Worm (Caenorhabditis elegans) whole organism, mixed stage, embryonic: Measurements from ENCODE around the gene C43F9.7.

Experiments
- M03D4.4 ChIP-seq: sonication (generic microtip); optimal IDR thresholded peaks from 2 replicates; lab custom pipeline; 2017; ENCODE audit warnings: mild to moderate bottlenecking, missing genetic modification characterization, missing compliant biosample characterization
- bed-3 ChIP-seq: fragments of 200-800 bp; sonication (Bioruptor generic); optimal IDR thresholded peaks from 3 replicates; lab custom pipeline; 2018; ENCODE audit warnings: mild to moderate bottlenecking, missing genetic modification characterization, moderate library complexity, missing compliant biosample characterization
- blmp-1 ChIP-seq: fragments of 150-350 bp; optimal IDR thresholded peaks from 2 replicates; lab custom pipeline; 2014; ENCODE audit warnings: missing biosample characterization, missing genetic modification characterization
- ceh-39 ChIP-seq: fragments of 150-350 bp; optimal IDR thresholded peaks from 2 replicates; lab custom pipeline; 2014; ENCODE audit warnings: missing biosample characterization, missing genetic modification characterization
- ceh-43 ChIP-seq: fragments of 200-800 bp; sonication (Bioruptor generic); optimal IDR thresholded peaks from 2 replicates; lab custom pipeline; 2018; ENCODE audit warnings: mild to moderate bottlenecking, missing genetic modification characterization, moderate library complexity, missing compliant biosample characterization
- ceh-83 ChIP-seq: fragments of 200-800 bp; sonication (Bioruptor generic); optimal IDR thresholded peaks from 2 replicates; lab custom pipeline; 2018; ENCODE audit warnings: mild to moderate bottlenecking, missing genetic modification characterization, missing compliant biosample characterization
- cnd-1 ChIP-seq: fragments of 200-800 bp; sonication (Bioruptor generic); optimal IDR thresholded peaks from 2 replicates; lab custom pipeline; 2018; ENCODE audit warnings: mild to moderate bottlenecking, missing genetic modification characterization, missing compliant biosample characterization
- drap-1 ChIP-seq: fragments of 200-800 bp; sonication (Bioruptor generic); optimal IDR thresholded peaks from 3 replicates; lab custom pipeline; 2018; ENCODE audit warnings: mild to moderate bottlenecking, missing genetic modification characterization, missing compliant biosample characterization
- flh-1 ChIP-seq: fragments of 200-800 bp; sonication (Bioruptor generic); optimal IDR thresholded peaks from 2 replicates; lab custom pipeline; 2018; ENCODE audit warnings: mild to moderate bottlenecking, missing genetic modification characterization, moderate library complexity, missing compliant biosample characterization
- hlh-1 ChIP-seq: fragments of 150-350 bp; optimal IDR thresholded peaks from 2 replicates; lab custom pipeline; 2014; ENCODE audit warnings: missing biosample characterization, missing genetic modification reagents, missing genetic modification characterization
- lin-13 ChIP-seq: fragments of 150-350 bp; optimal IDR thresholded peaks from 2 replicates; lab custom pipeline; 2014; ENCODE audit warnings: missing biosample characterization, missing genetic modification characterization
- lin-32 ChIP-seq: fragments of 200-800 bp; sonication (Bioruptor generic); optimal IDR thresholded peaks from 2 replicates; lab custom pipeline; 2018; ENCODE audit warnings: mild to moderate bottlenecking, missing genetic modification characterization, missing compliant biosample characterization
- lsy-2 ChIP-seq: fragments of 150-350 bp; optimal IDR thresholded peaks from 2 replicates; lab custom pipeline; 2014; ENCODE audit warnings: missing biosample characterization, missing genetic modification characterization
- mab-5 ChIP-seq: fragments of 150-350 bp; optimal IDR thresholded peaks from 2 replicates; lab custom pipeline; 2014; ENCODE audit warnings: missing biosample characterization, missing genetic modification characterization
- mep-1 ChIP-seq: fragments of 150-350 bp; optimal IDR thresholded peaks from 2 replicates; lab custom pipeline; 2017; ENCODE audit warnings: missing biosample characterization, missing genetic modification reagents, missing genetic modification characterization, inconsistent platforms
- nhr-12 ChIP-seq: fragments of 150-350 bp; optimal IDR thresholded peaks from 2 replicates; lab custom pipeline; 2014; ENCODE audit warnings: missing biosample characterization, missing genetic modification characterization
- nhr-2 ChIP-seq: fragments of 150-350 bp; optimal IDR thresholded peaks from 2 replicates; lab custom pipeline; 2014; ENCODE audit warnings: missing biosample characterization, missing genetic modification characterization
- nhr-237 ChIP-seq: fragments of 150-350 bp; optimal IDR thresholded peaks from 2 replicates; lab custom pipeline; 2014; ENCODE audit warnings: missing biosample characterization, missing genetic modification characterization
- nhr-28 ChIP-seq: fragments of 150-350 bp; optimal IDR thresholded peaks from 2 replicates; lab custom pipeline; 2014; ENCODE audit warnings: missing biosample characterization, missing genetic modification characterization
- nhr-76 ChIP-seq: sonication (generic microtip); optimal IDR thresholded peaks from 2 replicates; lab custom pipeline; 2017; ENCODE audit warnings: missing biosample characterization, missing genetic modification characterization
- pha-4 ChIP-seq: fragments of 150-350 bp; optimal IDR thresholded peaks from 2 replicates; lab custom pipeline; 2018; ENCODE audit warnings: missing biosample characterization, missing genetic modification reagents, missing genetic modification characterization
- sem-2 ChIP-seq: fragments of 200-800 bp; sonication (Bioruptor generic); optimal IDR thresholded peaks from 2 replicates; lab custom pipeline; 2018; ENCODE audit warnings: mild to moderate bottlenecking, missing genetic modification characterization, missing compliant biosample characterization
- snpc-4 ChIP-seq: fragments of 150-350 bp; optimal IDR thresholded peaks from 2 replicates; lab custom pipeline; 2014; ENCODE audit warnings: missing biosample characterization, missing genetic modification characterization
- sptf-1 ChIP-seq: sonication (generic microtip); optimal IDR thresholded peaks from 2 replicates; lab custom pipeline; 2017; ENCODE audit warnings: mild to moderate bottlenecking, missing genetic modification characterization, moderate library complexity, missing compliant biosample characterization
- tbx-8 ChIP-seq: fragments of 200-800 bp; sonication (Bioruptor generic); optimal IDR thresholded peaks from 2 replicates; lab custom pipeline; 2018; ENCODE audit warnings: mild to moderate bottlenecking, missing genetic modification characterization, moderate library complexity, missing compliant biosample characterization
- unc-120 ChIP-seq: sonication (generic microtip); optimal IDR thresholded peaks from 2 replicates; lab custom pipeline; 2017; ENCODE audit warnings: missing genetic modification characterization, missing compliant biosample characterization; ENCODE audit not compliant: poor library complexity, severe bottlenecking
- unc-39 ChIP-seq: fragments of 150-350 bp; optimal IDR thresholded peaks from 2 replicates; lab custom pipeline; 2014; ENCODE audit warnings: missing biosample characterization, missing genetic modification characterization
- unc-62 ChIP-seq: fragments of 150-350 bp; optimal IDR thresholded peaks from 2 replicates; lab custom pipeline; 2014; ENCODE audit warnings: missing biosample characterization, missing genetic modification reagents, missing genetic modification characterization
- zip-8 ChIP-seq: fragments of 150-350 bp; optimal IDR thresholded peaks from 2 replicates; lab custom pipeline; 2014; ENCODE audit warnings: missing biosample characterization, missing genetic modification characterization
- ztf-11 ChIP-seq: fragments of 150-350 bp; optimal IDR thresholded peaks from 2 replicates; lab custom pipeline; 2014; ENCODE audit warnings: missing biosample characterization, missing genetic modification characterization

The C43F9.7 gene

ce11 chrIV:10564613-10565012 lies 28.9 kb downstream of the C43F9.7 start:
- no peak for TF ChIP-seq pha-4
- no peak for TF ChIP-seq mab-5
- TF ChIP-seq sem-2 (GFP tag; lab: Kevin White, UChicago) = no peak
- TF ChIP-seq unc-120 = no peak
- TF ChIP-seq unc-62 (GFP tag; lab: Kevin White, UChicago) = no peak
- no peak for TF ChIP-seq nhr-28 (tag; lab: Kevin White, UChicago)
- TF ChIP-seq bed-3 = no peak

- TF ChIP-seq ceh-83 (GFP tag; lab: Kevin White, UChicago) (no peak), flh-1 (no peak), ceh-39 (no peak)
Observed at ce11 chrIV:10561605-10562004, 31.9 kb downstream of the C43F9.7 start, which contains the start of gene him-8. TSS of gene him-8 (plus strand) at chrIV:10561905.

DNA sequence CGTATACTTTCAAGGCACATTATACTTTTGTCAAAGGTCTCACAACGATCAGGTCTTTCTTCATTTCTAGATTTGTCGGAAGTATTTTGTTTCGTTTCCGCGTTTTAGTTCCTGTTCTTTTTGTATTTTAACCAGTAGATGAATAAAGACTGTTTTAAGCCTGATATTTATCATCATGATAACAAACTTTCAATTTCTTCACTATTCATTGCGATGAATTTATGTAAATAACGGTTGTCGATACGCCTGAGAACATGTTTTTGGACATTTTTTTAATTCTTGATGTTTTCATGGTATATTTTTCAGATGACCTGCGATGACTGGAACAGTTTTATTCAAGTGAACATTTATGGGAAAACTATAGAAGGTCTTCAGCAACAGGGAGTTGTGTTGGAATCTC lies 35.1 kb downstream of the C43F9.7 start, which contains the start of gene zim-3:
Gene zim-3, plus strand, starts transcription at position 301 of the 400 bp plus-strand sequence.
- TF ChIP-seq sptf-1 (tag; lab: Kevin White, UChicago) (no peak), cnd-1 (tag; lab: Kevin White, UChicago) (no peak), ceh-39 (no peak), blmp-1 (tag; lab: Kevin White, UChicago) (no peak), tbx-8 (no peak), ceh-83 (GFP tag; lab: Kevin White, UChicago) (no peak), unc-62 (GFP tag; lab: Kevin White, UChicago) (no peak), nhr-2 (tag; lab: Kevin White, UChicago) (no peak), zip-8 (no peak), nhr-76 (no peak), ztf-11 (no peak), sem-2 (GFP tag; lab: Kevin White, UChicago) (no peak), lin-13 (tag; lab: Kevin White, UChicago) (no peak)

DNA sequence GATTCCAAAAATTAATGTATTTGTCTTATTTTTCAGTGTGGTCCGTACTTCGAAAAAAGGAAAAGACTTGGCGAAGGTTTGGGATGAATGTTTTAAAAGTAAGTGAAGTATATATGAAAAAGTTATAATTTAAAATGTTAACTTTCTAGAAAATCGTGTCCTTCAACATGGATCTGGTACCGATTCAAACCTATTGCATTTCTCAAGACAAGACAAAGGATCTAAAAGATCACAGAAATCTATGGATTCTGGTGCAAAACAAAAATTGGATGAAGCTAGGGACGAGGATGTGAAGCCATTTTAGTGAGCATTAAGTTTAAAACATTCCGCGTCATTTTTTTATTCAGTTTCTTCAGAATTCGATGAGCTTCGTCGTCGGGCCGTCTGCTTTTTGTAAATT lies 38.5 kb downstream of the C43F9.7 start, which contains the start of gene zim-2:
Gene zim-2, plus strand, starts transcription at position 301 of the 400 bp plus-strand sequence.
- TF ChIP-seq mep-1 (tag; lab: Kevin White, UChicago) (no peak), nhr-12 (tag; lab: Kevin White, UChicago) (no peak), unc-120 (no peak), flh-1 (no peak), nhr-237 (tag; lab: Kevin White, UChicago) (no peak), nhr-2 (tag; lab: Kevin White, UChicago) (no peak), hlh-1 (tag; lab: Kevin White, UChicago) (no peak), sptf-1 (tag; lab: Kevin White, UChicago) (no peak), unc-62 (GFP tag; lab: Kevin White, UChicago) (no peak), cnd-1 (tag; lab: Kevin White, UChicago) (no peak), mab-5 (no peak), unc-39 (no peak), lin-13 (tag; lab: Kevin White, UChicago) (no peak), zip-8 (no peak), M03D4.4 (tag; lab: Kevin White, UChicago) (no peak), ceh-83 (GFP tag; lab: Kevin White, UChicago) (no peak), ceh-43 (GFP tag; lab: Kevin White, UChicago) (no peak), bed-3 (no peak)

DNA sequence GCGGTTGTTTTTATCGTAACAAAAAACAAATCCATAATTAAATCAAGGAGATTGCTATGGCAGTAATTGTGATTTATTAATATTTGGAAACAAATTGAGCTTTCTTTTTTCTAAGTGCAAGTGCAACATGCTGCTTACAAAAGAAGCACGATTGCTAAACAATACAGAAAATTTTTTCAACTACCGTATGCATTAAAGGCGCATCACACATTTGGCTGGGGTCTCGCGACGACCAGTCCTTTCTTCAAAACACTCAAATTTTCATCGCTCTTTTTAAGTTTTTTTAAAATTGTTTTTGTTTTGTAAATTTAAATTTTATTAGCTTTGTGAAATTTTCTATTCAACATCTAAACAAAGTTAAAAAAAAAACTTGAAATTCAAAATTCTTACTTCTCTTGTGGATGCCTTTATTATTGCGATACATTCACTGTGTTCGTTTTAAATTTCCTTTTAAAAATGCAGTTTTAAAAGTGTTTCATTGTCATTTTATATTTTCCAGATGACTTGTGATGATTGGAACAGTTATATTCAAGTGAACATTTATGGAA lies 46.8 kb downstream of the C43F9.7 start, which contains the start of gene zim-1:
Gene zim-1, plus strand, starts transcription at position 498 of the 548 bp plus-strand sequence.
- no peak for TF ChIP-seq nhr-28 (tag; lab: Kevin White, UChicago)
- no peak for TF ChIP-seq snpc-4
- TF ChIP-seq blmp-1 (tag; lab: Kevin White, UChicago) = no peak
- no peak for TF ChIP-seq drap-1 (GFP tag; lab: Kevin White, UChicago)
- TF ChIP-seq flh-1 = no peak
- no peak for TF ChIP-seq ztf-11
- no peak for TF ChIP-seq mab-5
- no peak for TF ChIP-seq nhr-237 (tag; lab: Kevin White, UChicago)
- no peak for TF ChIP-seq pha-4
- no peak for TF ChIP-seq lin-32 (GFP tag; lab: Kevin White, UChicago)
- TF ChIP-seq, all 35 proteins: peak for 0

DNA sequence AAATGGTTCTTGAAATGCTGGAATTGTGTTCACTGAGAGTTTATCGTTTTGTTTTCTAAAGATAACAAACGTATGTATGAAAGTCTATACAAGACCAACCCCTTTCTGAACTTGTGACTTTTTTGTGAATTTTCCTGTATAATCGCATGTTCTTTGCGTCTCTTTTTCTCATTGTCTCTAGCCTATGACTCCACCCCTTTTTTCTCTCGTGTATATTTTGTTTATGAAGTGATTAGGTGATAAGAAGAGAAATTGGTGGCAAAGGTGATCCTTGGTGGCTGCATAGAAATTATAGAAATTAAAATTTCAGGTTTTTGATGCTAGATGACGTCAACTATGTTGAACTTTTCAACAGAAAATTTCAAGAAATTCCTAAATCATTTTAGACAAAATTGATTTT lies 48.4 kb downstream of the C43F9.7 start, which contains the start of gene T07G12.5:
Gene T07G12.5, minus strand, starts transcription at position 101 of the 400 bp plus-strand sequence.
- TF ChIP-seq flh-1 (no peak), bed-3 (no peak), unc-120 (no peak), ceh-83 (GFP tag; lab: Kevin White, UChicago) (no peak), sptf-1 (tag; lab: Kevin White, UChicago) (no peak), lsy-2 (tag; lab: Kevin White, UChicago) (no peak), tbx-8 (no peak)
